Fruit fly (Drosophila melanogaster) whole organism, embryonic: ENCODE results near the gene CG14424.

Experiments
- CG10274 ChIP-seq: fragments of 200-800 bp; sonication (Bioruptor generic); optimal IDR thresholded peaks from 3 replicates; lab custom pipeline; 2017; ENCODE audit warnings: missing biosample characterization, mild to moderate bottlenecking, missing genetic modification characterization
- CG10979 ChIP-seq: fragments of 200-800 bp; sonication (Bioruptor generic); optimal IDR thresholded peaks from 2 replicates; lab custom pipeline; 2018; ENCODE audit warnings: missing biosample characterization, mild to moderate bottlenecking, missing genetic modification characterization, moderate library complexity
- CG11696 ChIP-seq: fragments of 200-800 bp; sonication (Bioruptor generic); IDR thresholded peaks from 2 replicates; pipeline ENCODE4 v1.3.6; 2022; ENCODE audit warnings: missing biosample characterization, missing genetic modification characterization
- CG12219 ChIP-seq: fragments of 200-800 bp; sonication (Bioruptor generic); optimal IDR thresholded peaks from 3 replicates; lab custom pipeline; 2018; ENCODE audit warnings: missing biosample characterization, mild to moderate bottlenecking, missing genetic modification characterization
- CG13123 ChIP-seq: fragments of 200-800 bp; sonication (Bioruptor generic); optimal IDR thresholded peaks from 2 replicates; lab custom pipeline; 2016; ENCODE audit warnings: missing biosample characterization, missing genetic modification characterization
- CG14050 ChIP-seq: fragments of 200-800 bp; sonication (Bioruptor generic); IDR thresholded peaks from 3 replicates; pipeline ENCODE4 v1.3.6; 2022; ENCODE audit warnings: missing biosample characterization, missing genetic modification characterization
- CG14710 ChIP-seq: fragments of 200-800 bp; sonication (Bioruptor generic); optimal IDR thresholded peaks from 3 replicates; lab custom pipeline; 2019; ENCODE audit warnings: missing biosample characterization, mild to moderate bottlenecking, missing genetic modification characterization, moderate library complexity
- CG1602 ChIP-seq: fragments of 200-800 bp; sonication (Bioruptor generic); optimal IDR thresholded peaks from 3 replicates; lab custom pipeline; 2016; ENCODE audit warnings: missing biosample characterization, missing genetic modification characterization
- CG17359 ChIP-seq: fragments of 200-800 bp; sonication (Bioruptor generic); optimal IDR thresholded peaks from 3 replicates; lab custom pipeline; 2018; ENCODE audit warnings: missing biosample characterization, mild to moderate bottlenecking, missing genetic modification characterization, moderate library complexity
- CG17612 ChIP-seq: fragments of 200-800 bp; sonication (Bioruptor generic); IDR thresholded peaks from 2 replicates; pipeline ENCODE4 v1.3.6; 2022; ENCODE audit warnings: missing biosample characterization, missing genetic modification characterization
- CG2129 ChIP-seq: fragments of 200-800 bp; sonication (Bioruptor generic); IDR thresholded peaks from 2 replicates; pipeline ENCODE4 v1.3.6; 2022; ENCODE audit warnings: missing biosample characterization, missing genetic modification characterization; ENCODE audit not compliant: partially characterized antibody
- CG2199 ChIP-seq: fragments of 200-800 bp; sonication (Bioruptor generic); IDR thresholded peaks from 3 replicates; pipeline ENCODE4 v1.3.6; 2022; ENCODE audit warnings: missing biosample characterization, missing genetic modification characterization
- CG2202 ChIP-seq: fragments of 200-800 bp; sonication (Bioruptor generic); optimal IDR thresholded peaks from 2 replicates; lab custom pipeline; 2018; ENCODE audit warnings: missing biosample characterization, mild to moderate bottlenecking, missing genetic modification characterization
- CG30431 ChIP-seq: fragments of 200-800 bp; sonication (Bioruptor generic); optimal IDR thresholded peaks from 2 replicates; lab custom pipeline; 2017; ENCODE audit warnings: missing biosample characterization, missing genetic modification characterization
- CG5180 ChIP-seq: fragments of 200-800 bp; sonication (Bioruptor generic); optimal IDR thresholded peaks from 3 replicates; lab custom pipeline; 2017; ENCODE audit warnings: missing biosample characterization, missing genetic modification characterization, mild to moderate bottlenecking, moderate library complexity, missing genetic modification reagents
- CG7963 ChIP-seq: fragments of 200-800 bp; sonication (Bioruptor generic); IDR thresholded peaks from 3 replicates; pipeline ENCODE4 v1.3.6; 2022; ENCODE audit warnings: missing biosample characterization, missing genetic modification characterization; ENCODE audit not compliant: partially characterized antibody
- CG7987 ChIP-seq: fragments of 200-800 bp; sonication (Bioruptor generic); optimal IDR thresholded peaks from 2 replicates; lab custom pipeline; 2018; ENCODE audit warnings: missing biosample characterization, mild to moderate bottlenecking, missing genetic modification characterization, moderate library complexity
- CG8478 ChIP-seq: fragments of >200 bp; optimal IDR thresholded peaks from 2 replicates; lab custom pipeline; 2018
- CG9876 ChIP-seq: fragments of 200-800 bp; sonication (Bioruptor generic); optimal IDR thresholded peaks from 2 replicates; lab custom pipeline; 2016; ENCODE audit warnings: missing biosample characterization, missing genetic modification characterization
- CTCF ChIP-seq: fragments of 200-800 bp; sonication (Bioruptor generic); optimal IDR thresholded peaks from 2 replicates; lab custom pipeline; 2017; ENCODE audit warnings: missing biosample characterization, mild to moderate bottlenecking, missing genetic modification characterization, moderate library complexity
- D19A ChIP-seq: fragments of 200-800 bp; optimal IDR thresholded peaks from 3 replicates; lab custom pipeline; 2019; ENCODE audit warnings: missing biosample characterization, mild to moderate bottlenecking, missing genetic modification characterization, moderate library complexity
- Dad ChIP-seq: fragments of 200-800 bp; sonication (Bioruptor generic); optimal IDR thresholded peaks from 3 replicates; lab custom pipeline; 2016; ENCODE audit warnings: missing biosample characterization, missing genetic modification characterization
- HHEX ChIP-seq: fragments of 200-800 bp; sonication (Bioruptor generic); optimal IDR thresholded peaks from 3 replicates; lab custom pipeline; 2017; ENCODE audit warnings: missing biosample characterization, mild to moderate bottlenecking, missing genetic modification characterization, missing genetic modification reagents
- HLH3B ChIP-seq: fragments of 200-800 bp; sonication (Bioruptor generic); IDR thresholded peaks from 2 replicates; pipeline ENCODE4 v1.3.6; 2022; ENCODE audit warnings: missing biosample characterization, missing genetic modification characterization
- HLH54F ChIP-seq: fragments of 200-800 bp; sonication (Bioruptor generic); optimal IDR thresholded peaks from 3 replicates; lab custom pipeline; 2016; ENCODE audit warnings: missing biosample characterization, missing genetic modification characterization
- Lim3 ChIP-seq: fragments of 200-800 bp; sonication (Bioruptor generic); IDR thresholded peaks from 2 replicates; pipeline ENCODE4 v1.3.6; 2022; ENCODE audit warnings: missing biosample characterization, missing genetic modification characterization
- NC2β ChIP-seq: fragments of 200-800 bp; sonication (Bioruptor generic); optimal IDR thresholded peaks from 2 replicates; lab custom pipeline; 2016; ENCODE audit warnings: missing biosample characterization, missing genetic modification characterization
- Stat92E ChIP-seq, 3 experiments: fragments of >200 bp in 2 of 3; fragments of 200-800 bp in 1 of 3; sonication (Bioruptor generic) in 1 of 3; optimal IDR thresholded peaks; 2 replicates each; lab custom pipeline; 2017 to 2019; ENCODE audit warnings: missing biosample characterization in 3 of 3, missing genetic modification characterization in 3 of 3, mild to moderate bottlenecking in 1 of 3, moderate library complexity in 1 of 3
- al ChIP-seq: fragments of 200-800 bp; sonication (Bioruptor generic); IDR thresholded peaks from 2 replicates; pipeline ENCODE4 v1.3.6; 2022; ENCODE audit warnings: missing biosample characterization, missing genetic modification characterization
- az2 ChIP-seq: fragments of 200-800 bp; sonication (Bioruptor generic); optimal IDR thresholded peaks from 3 replicates; lab custom pipeline; 2016; ENCODE audit warnings: missing biosample characterization, missing genetic modification characterization
- bigmax ChIP-seq: fragments of 200-800 bp; sonication (Bioruptor generic); optimal IDR thresholded peaks from 2 replicates; lab custom pipeline; 2018; ENCODE audit warnings: missing biosample characterization, mild to moderate bottlenecking, missing genetic modification characterization
- chinmo ChIP-seq: fragments of 200-800 bp; sonication (Bioruptor generic); IDR thresholded peaks from 4 replicates; pipeline ENCODE4 v1.3.6; 2022; ENCODE audit warnings: missing biosample characterization, missing genetic modification characterization; ENCODE audit not compliant: partially characterized antibody
- corto ChIP-seq: fragments of 200-800 bp; sonication (Bioruptor generic); optimal IDR thresholded peaks from 2 replicates; lab custom pipeline; 2016; ENCODE audit warnings: missing biosample characterization, mild to moderate bottlenecking, missing genetic modification characterization, moderate library complexity
- da ChIP-seq: fragments of 200-800 bp; sonication (Bioruptor generic); optimal IDR thresholded peaks from 2 replicates; lab custom pipeline; 2016; ENCODE audit warnings: missing biosample characterization, missing genetic modification characterization
- disco-r ChIP-seq: fragments of 200-800 bp; sonication (Bioruptor generic); optimal IDR thresholded peaks from 2 replicates; lab custom pipeline; 2016; ENCODE audit warnings: missing biosample characterization, missing genetic modification characterization
- dm ChIP-seq: fragments of 200-800 bp; sonication (Bioruptor generic); optimal IDR thresholded peaks from 3 replicates; lab custom pipeline; 2016; ENCODE audit warnings: missing biosample characterization, missing genetic modification characterization
- eyg ChIP-seq: fragments of 200-800 bp; sonication (Bioruptor generic); optimal IDR thresholded peaks from 3 replicates; lab custom pipeline; 2016; ENCODE audit warnings: missing biosample characterization, missing genetic modification characterization
- gfzf ChIP-seq: fragments of 200-800 bp; sonication (Bioruptor generic); optimal IDR thresholded peaks from 2 replicates; lab custom pipeline; 2016; ENCODE audit warnings: missing biosample characterization, mild to moderate bottlenecking, missing genetic modification characterization, moderate library complexity
- grn ChIP-seq: fragments of 200-800 bp; sonication (Bioruptor generic); optimal IDR thresholded peaks from 3 replicates; lab custom pipeline; 2017; ENCODE audit warnings: missing biosample characterization, missing genetic modification characterization
- hbn ChIP-seq: fragments of 200-800 bp; sonication (Bioruptor generic); IDR thresholded peaks from 2 replicates; pipeline ENCODE4 v1.3.6; 2022; ENCODE audit warnings: missing biosample characterization, missing genetic modification characterization; ENCODE audit not compliant: partially characterized antibody
- jigr1 ChIP-seq: fragments of 200-800 bp; sonication (Bioruptor generic); IDR thresholded peaks from 3 replicates; pipeline ENCODE4 v1.3.6; 2022; ENCODE audit warnings: missing biosample characterization, missing genetic modification characterization
- kah ChIP-seq: fragments of 200-800 bp; sonication (Bioruptor generic); optimal IDR thresholded peaks from 2 replicates; lab custom pipeline; 2018; ENCODE audit warnings: missing biosample characterization, mild to moderate bottlenecking, missing genetic modification characterization
- nmo ChIP-seq: fragments of 200-800 bp; sonication (Bioruptor generic); optimal IDR thresholded peaks from 2 replicates; lab custom pipeline; 2018; ENCODE audit warnings: missing biosample characterization, mild to moderate bottlenecking, missing genetic modification characterization, moderate library complexity
- p53 ChIP-seq: fragments of 200-800 bp; sonication (Bioruptor generic); optimal IDR thresholded peaks from 2 replicates; lab custom pipeline; 2016; ENCODE audit warnings: missing biosample characterization, missing genetic modification characterization
- ro ChIP-seq: fragments of 200-800 bp; sonication (Bioruptor generic); IDR thresholded peaks from 2 replicates; pipeline ENCODE4 v1.3.6; 2022; ENCODE audit warnings: missing biosample characterization, missing genetic modification characterization
- sd ChIP-seq: fragments of 200-800 bp; sonication (Bioruptor generic); optimal IDR thresholded peaks from 3 replicates; lab custom pipeline; 2018; ENCODE audit warnings: missing biosample characterization, mild to moderate bottlenecking, missing genetic modification characterization, moderate library complexity
- sisA ChIP-seq: fragments of 200-800 bp; sonication (Bioruptor generic); IDR thresholded peaks from 2 replicates; pipeline ENCODE4 v1.3.6; 2022; ENCODE audit warnings: missing biosample characterization, missing genetic modification characterization
- stc ChIP-seq: fragments of 200-800 bp; sonication (Bioruptor generic); IDR thresholded peaks from 2 replicates; pipeline ENCODE4 v1.3.6; 2022; ENCODE audit warnings: missing biosample characterization, missing genetic modification characterization
- stwl ChIP-seq: fragments of 200-800 bp; sonication (Bioruptor generic); optimal IDR thresholded peaks from 3 replicates; lab custom pipeline; 2018; ENCODE audit warnings: missing biosample characterization, mild to moderate bottlenecking, missing genetic modification characterization, moderate library complexity
- tup ChIP-seq: fragments of 200-800 bp; sonication (Bioruptor generic); optimal IDR thresholded peaks from 2 replicates; lab custom pipeline; 2016; ENCODE audit warnings: missing biosample characterization, mild to moderate bottlenecking, missing genetic modification characterization, moderate library complexity
- z ChIP-seq: fragments of 200-800 bp; sonication (Bioruptor generic); IDR thresholded peaks from 3 replicates; pipeline ENCODE4 v1.3.6; 2022; ENCODE audit warnings: missing biosample characterization, missing genetic modification characterization
- zf30C ChIP-seq: fragments of 200-800 bp; sonication (Bioruptor generic); optimal IDR thresholded peaks from 3 replicates; lab custom pipeline; 2018; ENCODE audit warnings: missing biosample characterization, mild to moderate bottlenecking, missing genetic modification characterization

Gene CG14424

dm6 chrX:2947545-2948072 is 20.6 kb upstream of the CG14424 start, which contains the start of gene CG3603 (continued):
- TF ChIP-seq CG13123 (GFP tag; lab: Kevin White, UChicago) (no peak), CG2202 (no peak), az2 (GFP tag; lab: Kevin White, UChicago) (no peak), D19A (tag; lab: Kevin White, UChicago) (no peak), jigr1 (GFP tag; lab: Robert Waterston, UW) (no peak), da (no peak), CG2129 (no peak), p53 (GFP tag; lab: Kevin White, UChicago) (no peak), HHEX (peak; percentile 56), Lim3 (GFP tag; lab: Robert Waterston, UW) (no peak), tup (GFP tag; lab: Kevin White, UChicago) (no peak), CG10979 (tag; lab: Kevin White, UChicago) (no peak), CG8478 (lab: Kevin White, UChicago) (no peak), CG9876 (no peak), CG1602 (no peak), gfzf (GFP tag; lab: Kevin White, UChicago) (no peak), nmo (GFP tag; lab: Kevin White, UChicago) (no peak), ro (GFP tag; lab: Robert Waterston, UW) (no peak), sisA (no peak), CG7963 (no peak), CG7987 (GFP tag; lab: Kevin White, UChicago) (no peak), stc (GFP tag; lab: Robert Waterston, UW) (no peak), chinmo (GFP tag; lab: Robert Waterston, UW) (no peak), hbn (GFP tag; lab: Robert Waterston, UW) (no peak), z (GFP tag; lab: Robert Waterston, UW) (no peak), CTCF (GFP tag; lab: Kevin White, UChicago) (peak; percentile 70), HLH3B (no peak), corto (GFP tag; lab: Kevin White, UChicago) (no peak), disco-r (GFP tag; lab: Kevin White, UChicago) (no peak), bigmax (GFP tag; lab: Kevin White, UChicago) (no peak), NC2β (no peak), CG5180 (GFP tag; lab: Kevin White, UChicago) (peak; percentile 2), CG14710 (tag; lab: Kevin White, UChicago) (no peak), stwl (no peak), sd (tag; lab: Kevin White, UChicago) (no peak), CG14050 (GFP tag; lab: Robert Waterston, UW) (no peak), CG11696 (GFP tag; lab: Robert Waterston, UW) (no peak), CG2199 (GFP tag; lab: Robert Waterston, UW) (no peak), Dad (no peak), zf30C (GFP tag; lab: Kevin White, UChicago) (no peak), CG12219 (no peak), CG30431 (GFP tag; lab: Kevin White, UChicago) (no peak), al (no peak), CG17612 (GFP tag; lab: Robert Waterston, UW) (no peak), CG17359 (peak; percentile 76), grn (GFP tag; lab: Kevin White, UChicago) (peak; percentile 78), dm (GFP tag; lab: Kevin White, UChicago) (no peak), HLH54F (GFP tag; lab: Kevin White, UChicago) (no peak), eyg (GFP tag; lab: Kevin White, UChicago) (no peak), Stat92E (GFP tag; optimal IDR thresholded peaks at IDR 0.05; lab: Kevin White, UChicago) (no peak), CG10274 (GFP tag; lab: Kevin White, UChicago) (peak; percentile 3), kah (no peak)
